Worm (Caenorhabditis elegans): ENCODE data around the gene F55B11.7.

F55B11.7 gene

ce11 chrIV:14371639-14372038 is 50.2 kb downstream of the F55B11.7 start:
- TF ChIP-seq unc-62 (GFP tag; optimal IDR thresholded peaks at IDR 0.05) = no peak

All from whole organism, dauer.